Fruit fly (Drosophila melanogaster) whole organism, pupa: ENCODE results near the gene B9d2.

Experiments used
- CG12605 ChIP-seq: fragments of 200-800 bp; sonication (Bioruptor generic); IDR thresholded peaks from 2 replicates; pipeline ENCODE4 v1.3.6; 2022; ENCODE audit warnings: missing biosample characterization, missing genetic modification characterization
- Pif1B ChIP-seq: fragments of 200-800 bp; sonication (Bioruptor generic); optimal IDR thresholded peaks from 3 replicates; lab custom pipeline; 2016; ENCODE audit warnings: missing biosample characterization, missing genetic modification characterization
- Snoo ChIP-seq: fragments of 200-800 bp; sonication (Bioruptor generic); optimal IDR thresholded peaks from 3 replicates; lab custom pipeline; 2017; ENCODE audit warnings: missing biosample characterization, mild to moderate bottlenecking, missing genetic modification characterization, inconsistent platforms
- fd96Ca ChIP-seq: fragments of 200-800 bp; sonication (Bioruptor generic); IDR thresholded peaks from 3 replicates; pipeline ENCODE4 v1.3.6; 2022; ENCODE audit warnings: missing biosample characterization, missing genetic modification characterization

DNA sequence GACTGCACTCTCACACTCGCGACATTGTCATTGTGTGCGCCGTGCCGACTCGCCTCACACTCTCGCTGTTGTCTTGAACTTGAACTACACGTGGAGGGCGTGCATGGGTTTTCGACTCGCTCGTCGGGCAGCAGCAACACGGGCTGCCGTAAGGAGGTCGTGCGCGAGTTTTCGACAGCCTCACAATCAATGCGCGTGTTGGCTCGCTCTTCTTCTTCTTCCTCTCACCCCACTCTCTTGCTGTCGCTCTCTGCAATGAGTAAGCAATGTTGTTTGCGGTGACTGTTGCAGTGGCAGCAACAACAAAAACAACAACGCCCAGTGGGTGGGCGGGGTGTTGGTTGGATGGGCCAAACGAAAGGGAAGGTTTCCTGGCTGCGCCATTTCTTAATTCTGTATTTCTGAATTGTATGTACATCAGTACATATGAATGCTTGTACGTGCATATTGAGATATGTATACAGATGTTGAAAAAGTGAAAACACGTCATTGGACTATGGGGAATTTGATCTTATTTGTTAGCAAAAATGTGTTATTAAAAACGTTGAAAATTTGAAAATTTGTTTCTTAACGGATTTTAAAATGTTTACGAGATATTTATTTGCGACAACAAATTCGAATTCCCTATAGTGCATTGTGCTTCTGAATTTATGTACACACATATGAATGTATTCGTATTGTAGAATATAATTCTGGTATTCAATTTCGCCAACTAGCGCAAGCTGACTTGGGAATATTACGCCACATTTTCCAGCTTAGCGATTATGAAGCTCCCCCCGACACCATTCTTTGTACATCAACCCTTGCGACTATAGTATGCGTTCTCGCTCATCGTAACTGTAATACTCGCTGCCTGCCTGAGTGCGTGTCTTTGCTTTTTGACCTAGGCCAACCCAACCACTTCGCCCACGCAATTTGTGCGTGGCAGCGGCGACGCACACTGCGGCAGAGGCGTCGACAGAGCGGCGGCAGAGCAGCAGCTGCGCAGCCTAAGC lies 41.8 kb downstream of the B9d2 start:
- TF ChIP-seq CG12605 (GFP tag; lab: Robert Waterston, UW), result no peak; the same call in 1 of the 2 replicates
- peak; percentile 73 for TF ChIP-seq fd96Ca
- no peak for TF ChIP-seq Pif1B (GFP tag; lab: Kevin White, UChicago)
- TF ChIP-seq Snoo, result peak; percentile 70
